Fruit fly (Drosophila melanogaster) whole organism, embryonic: ENCODE data around the gene Ostgamma.

Experiments
- Atf3 ChIP-seq: fragments of 200-800 bp; sonication (Bioruptor generic); optimal IDR thresholded peaks from 3 replicates; lab custom pipeline; 2016; ENCODE audit warnings: missing biosample characterization, missing genetic modification characterization
- CG11085 ChIP-seq: fragments of 200-800 bp; sonication (Bioruptor generic); IDR thresholded peaks from 2 replicates; pipeline ENCODE4 v1.3.6; 2022; ENCODE audit warnings: missing biosample characterization, missing genetic modification characterization
- CG12071 ChIP-seq: fragments of 200-800 bp; sonication (Bioruptor generic); optimal IDR thresholded peaks from 3 replicates; lab custom pipeline; 2018; ENCODE audit warnings: missing biosample characterization, mild to moderate bottlenecking, missing genetic modification characterization
- CG13624 ChIP-seq: fragments of 200-800 bp; sonication (Bioruptor generic); optimal IDR thresholded peaks from 2 replicates; lab custom pipeline; 2016; ENCODE audit warnings: missing biosample characterization, missing genetic modification characterization
- CG15514 ChIP-seq: fragments of 200-800 bp; sonication (Bioruptor generic); optimal IDR thresholded peaks from 3 replicates; lab custom pipeline; 2017; ENCODE audit warnings: missing biosample characterization, missing genetic modification characterization, mild to moderate bottlenecking, moderate library complexity, missing genetic modification reagents
- CG1603 ChIP-seq: fragments of 200-800 bp; sonication (Bioruptor generic); optimal IDR thresholded peaks from 2 replicates; lab custom pipeline; 2019; ENCODE audit warnings: missing biosample characterization, mild to moderate bottlenecking, missing genetic modification characterization, moderate library complexity
- CG17186 ChIP-seq: fragments of 200-800 bp; sonication (Bioruptor generic); optimal IDR thresholded peaks from 3 replicates; lab custom pipeline; 2017; ENCODE audit warnings: missing biosample characterization, missing genetic modification reagents, missing genetic modification characterization
- CG17612 ChIP-seq: fragments of 200-800 bp; sonication (Bioruptor generic); IDR thresholded peaks from 2 replicates; pipeline ENCODE4 v1.3.6; 2022; ENCODE audit warnings: missing biosample characterization, missing genetic modification characterization
- CG1832 ChIP-seq: fragments of 200-800 bp; sonication (Bioruptor generic); optimal IDR thresholded peaks from 2 replicates; lab custom pipeline; 2017; ENCODE audit warnings: missing biosample characterization, mild to moderate bottlenecking, missing genetic modification characterization, inconsistent platforms
- CG18599 ChIP-seq: fragments of 200-800 bp; sonication (Bioruptor generic); optimal IDR thresholded peaks from 3 replicates; lab custom pipeline; 2017; ENCODE audit warnings: missing biosample characterization, missing genetic modification characterization, mild to moderate bottlenecking, moderate library complexity, missing genetic modification reagents
- CG31365 ChIP-seq: fragments of 200-800 bp; sonication (Bioruptor generic); optimal IDR thresholded peaks from 2 replicates; lab custom pipeline; 2018; ENCODE audit warnings: missing biosample characterization, mild to moderate bottlenecking, missing genetic modification characterization
- CG34376 ChIP-seq: fragments of 200-800 bp; sonication (Bioruptor generic); optimal IDR thresholded peaks from 2 replicates; lab custom pipeline; 2018; ENCODE audit warnings: missing biosample characterization, mild to moderate bottlenecking, missing genetic modification characterization
- CG4820 ChIP-seq: fragments of 200-800 bp; sonication (Bioruptor generic); optimal IDR thresholded peaks from 3 replicates; lab custom pipeline; 2016; ENCODE audit warnings: missing biosample characterization, missing genetic modification characterization
- CG6175 ChIP-seq: fragments of 200-800 bp; sonication (Bioruptor generic); IDR thresholded peaks from 3 replicates; pipeline ENCODE4 v1.3.6; 2022; ENCODE audit warnings: missing biosample characterization, missing genetic modification characterization
- CG7745 ChIP-seq: fragments of 200-800 bp; sonication (Bioruptor generic); optimal IDR thresholded peaks from 2 replicates; lab custom pipeline; 2018; ENCODE audit warnings: missing biosample characterization, mild to moderate bottlenecking, missing genetic modification characterization, moderate library complexity
- CG9876 ChIP-seq: fragments of 200-800 bp; sonication (Bioruptor generic); optimal IDR thresholded peaks from 2 replicates; lab custom pipeline; 2016; ENCODE audit warnings: missing biosample characterization, missing genetic modification characterization
- CTCF ChIP-seq: fragments of 200-800 bp; sonication (Bioruptor generic); optimal IDR thresholded peaks from 2 replicates; lab custom pipeline; 2017; ENCODE audit warnings: missing biosample characterization, mild to moderate bottlenecking, missing genetic modification characterization, moderate library complexity
- Dp ChIP-seq: fragments of 200-800 bp; sonication (Bioruptor generic); optimal IDR thresholded peaks from 2 replicates; lab custom pipeline; 2018; ENCODE audit warnings: missing biosample characterization, mild to moderate bottlenecking, missing genetic modification characterization, moderate library complexity
- Ets65A ChIP-seq: fragments of 200-800 bp; sonication (Bioruptor generic); peaks from one replicate; lab custom pipeline; 2016; ENCODE audit warnings: missing biosample characterization, missing genetic modification characterization
- Gsc ChIP-seq: fragments of 200-800 bp; sonication (Bioruptor generic); IDR thresholded peaks from 2 replicates; pipeline ENCODE4 v1.3.6; 2022; ENCODE audit warnings: missing biosample characterization, missing genetic modification characterization
- H2.0 ChIP-seq: fragments of 200-800 bp; sonication (Bioruptor generic); IDR thresholded peaks from 2 replicates; pipeline ENCODE4 v1.3.6; 2022; ENCODE audit warnings: missing biosample characterization, missing genetic modification characterization
- HHEX ChIP-seq: fragments of 200-800 bp; sonication (Bioruptor generic); optimal IDR thresholded peaks from 3 replicates; lab custom pipeline; 2017; ENCODE audit warnings: missing biosample characterization, mild to moderate bottlenecking, missing genetic modification characterization, missing genetic modification reagents
- Hand ChIP-seq: fragments of 200-800 bp; sonication (Bioruptor generic); optimal IDR thresholded peaks from 2 replicates; lab custom pipeline; 2017; ENCODE audit warnings: mild to moderate bottlenecking, missing biosample characterization, missing genetic modification reagents, missing genetic modification characterization
- Hey ChIP-seq: fragments of 200-800 bp; sonication (Bioruptor generic); optimal IDR thresholded peaks from 3 replicates; lab custom pipeline; 2018; ENCODE audit warnings: missing biosample characterization, mild to moderate bottlenecking, missing genetic modification characterization
- MBD-R2 ChIP-seq: fragments of 200-800 bp; sonication (Bioruptor generic); IDR thresholded peaks from 2 replicates; pipeline ENCODE4 v1.3.6; 2022; ENCODE audit warnings: missing biosample characterization, missing genetic modification characterization
- Mad ChIP-seq: fragments of 200-800 bp; sonication (Bioruptor generic); optimal IDR thresholded peaks from 2 replicates; lab custom pipeline; 2016; ENCODE audit warnings: missing biosample characterization, missing genetic modification characterization
- Myb ChIP-seq: fragments of 200-800 bp; sonication (Bioruptor generic); optimal IDR thresholded peaks from 2 replicates; lab custom pipeline; 2016; ENCODE audit warnings: missing biosample characterization, missing genetic modification characterization
- PHDP ChIP-seq: fragments of 200-800 bp; sonication (Bioruptor generic); optimal IDR thresholded peaks from 3 replicates; lab custom pipeline; 2018; ENCODE audit warnings: missing biosample characterization, mild to moderate bottlenecking, missing genetic modification characterization, moderate library complexity
- Stat92E ChIP-seq, 3 experiments: fragments of >200 bp in 2 of 3; fragments of 200-800 bp in 1 of 3; sonication (Bioruptor generic) in 1 of 3; optimal IDR thresholded peaks; 2 replicates each; lab custom pipeline; 2017 to 2019; ENCODE audit warnings: missing biosample characterization in 3 of 3, missing genetic modification characterization in 3 of 3, mild to moderate bottlenecking in 1 of 3, moderate library complexity in 1 of 3
- cg ChIP-seq: fragments of 200-800 bp; sonication (Bioruptor generic); optimal IDR thresholded peaks from 3 replicates; lab custom pipeline; 2019; ENCODE audit warnings: missing biosample characterization, mild to moderate bottlenecking, missing genetic modification characterization, moderate library complexity
- chinmo ChIP-seq: fragments of 200-800 bp; sonication (Bioruptor generic); IDR thresholded peaks from 4 replicates; pipeline ENCODE4 v1.3.6; 2022; ENCODE audit warnings: missing biosample characterization, missing genetic modification characterization; ENCODE audit not compliant: partially characterized antibody
- dimm ChIP-seq: fragments of 200-800 bp; sonication (Bioruptor generic); IDR thresholded peaks from 2 replicates; pipeline ENCODE4 v1.3.6; 2022; ENCODE audit warnings: missing biosample characterization, missing genetic modification characterization
- ewg ChIP-seq: fragments of 200-800 bp; sonication (Bioruptor generic); optimal IDR thresholded peaks from 3 replicates; lab custom pipeline; 2017; ENCODE audit warnings: mild to moderate bottlenecking, missing biosample characterization, missing genetic modification reagents, missing genetic modification characterization
- exex ChIP-seq: fragments of 200-800 bp; sonication (Bioruptor generic); optimal IDR thresholded peaks from 4 replicates; lab custom pipeline; 2018; ENCODE audit warnings: missing biosample characterization, mild to moderate bottlenecking, missing genetic modification characterization, moderate library complexity
- kah ChIP-seq: fragments of 200-800 bp; sonication (Bioruptor generic); optimal IDR thresholded peaks from 2 replicates; lab custom pipeline; 2018; ENCODE audit warnings: missing biosample characterization, mild to moderate bottlenecking, missing genetic modification characterization
- lola ChIP-seq, 3 experiments: fragments of >200 bp in 2 of 3; fragments of 200-800 bp in 1 of 3; sonication (Bioruptor generic) in 1 of 3; optimal IDR thresholded peaks; 2 replicates each; lab custom pipeline; 2017 to 2019; ENCODE audit warnings: missing biosample characterization in 3 of 3, missing genetic modification characterization in 3 of 3, mild to moderate bottlenecking in 1 of 3, moderate library complexity in 1 of 3
- lov ChIP-seq, 2 experiments: fragments of 200-800 bp in 1 of 2; fragments of >200 bp in 1 of 2; sonication (Bioruptor generic) in 1 of 2; IDR thresholded peaks in 1 of 2; optimal IDR thresholded peaks in 1 of 2; 2 replicates in 1 of 2; 3 replicates in 1 of 2; pipeline versions ENCODE4 v1.3.6 to Lab custom; 2017 to 2022; ENCODE audit warnings: missing biosample characterization in 1 of 2, missing genetic modification characterization in 1 of 2
- pzg ChIP-seq: fragments of 200-800 bp; sonication (Bioruptor generic); optimal IDR thresholded peaks from 3 replicates; lab custom pipeline; 2018; ENCODE audit warnings: missing biosample characterization, mild to moderate bottlenecking, missing genetic modification characterization, moderate library complexity
- salm ChIP-seq: fragments of 200-800 bp; sonication (Bioruptor generic); optimal IDR thresholded peaks from 2 replicates; lab custom pipeline; 2018; ENCODE audit warnings: missing biosample characterization, mild to moderate bottlenecking, missing genetic modification characterization
- scrt ChIP-seq: fragments of 200-800 bp; sonication (Bioruptor generic); optimal IDR thresholded peaks from 2 replicates; lab custom pipeline; 2018; ENCODE audit warnings: missing biosample characterization, mild to moderate bottlenecking, missing genetic modification characterization, moderate library complexity
- slp2 ChIP-seq: fragments of 200-800 bp; sonication (Bioruptor generic); optimal IDR thresholded peaks from 2 replicates; lab custom pipeline; 2016; ENCODE audit warnings: missing biosample characterization, missing genetic modification characterization
- sug ChIP-seq: fragments of 200-800 bp; optimal IDR thresholded peaks from 2 replicates; lab custom pipeline; 2019; ENCODE audit warnings: missing biosample characterization, mild to moderate bottlenecking, missing genetic modification characterization, moderate library complexity
- twi ChIP-seq: fragments of 200-800 bp; optimal IDR thresholded peaks from 2 replicates; lab custom pipeline; 2019; ENCODE audit warnings: missing biosample characterization, mild to moderate bottlenecking, missing genetic modification characterization, moderate library complexity
- unc-4 ChIP-seq: fragments of 200-800 bp; sonication (Bioruptor generic); IDR thresholded peaks from 2 replicates; pipeline ENCODE4 v1.3.6; 2022; ENCODE audit warnings: missing biosample characterization, missing genetic modification characterization; ENCODE audit not compliant: partially characterized antibody
- unpg ChIP-seq: fragments of 200-800 bp; sonication (Bioruptor generic); optimal IDR thresholded peaks from 3 replicates; lab custom pipeline; 2018; ENCODE audit warnings: missing biosample characterization, mild to moderate bottlenecking, missing genetic modification characterization, moderate library complexity
- vfl ChIP-seq: fragments of 200-800 bp; sonication (Bioruptor generic); optimal IDR thresholded peaks from 2 replicates; lab custom pipeline; 2016; ENCODE audit warnings: missing biosample characterization, missing genetic modification characterization
- vvl ChIP-seq: fragments of 200-800 bp; sonication (Bioruptor generic); IDR thresholded peaks from 2 replicates; pipeline ENCODE4 v1.3.6; 2022; ENCODE audit warnings: missing biosample characterization, missing genetic modification characterization

Ostgamma gene

DNA sequence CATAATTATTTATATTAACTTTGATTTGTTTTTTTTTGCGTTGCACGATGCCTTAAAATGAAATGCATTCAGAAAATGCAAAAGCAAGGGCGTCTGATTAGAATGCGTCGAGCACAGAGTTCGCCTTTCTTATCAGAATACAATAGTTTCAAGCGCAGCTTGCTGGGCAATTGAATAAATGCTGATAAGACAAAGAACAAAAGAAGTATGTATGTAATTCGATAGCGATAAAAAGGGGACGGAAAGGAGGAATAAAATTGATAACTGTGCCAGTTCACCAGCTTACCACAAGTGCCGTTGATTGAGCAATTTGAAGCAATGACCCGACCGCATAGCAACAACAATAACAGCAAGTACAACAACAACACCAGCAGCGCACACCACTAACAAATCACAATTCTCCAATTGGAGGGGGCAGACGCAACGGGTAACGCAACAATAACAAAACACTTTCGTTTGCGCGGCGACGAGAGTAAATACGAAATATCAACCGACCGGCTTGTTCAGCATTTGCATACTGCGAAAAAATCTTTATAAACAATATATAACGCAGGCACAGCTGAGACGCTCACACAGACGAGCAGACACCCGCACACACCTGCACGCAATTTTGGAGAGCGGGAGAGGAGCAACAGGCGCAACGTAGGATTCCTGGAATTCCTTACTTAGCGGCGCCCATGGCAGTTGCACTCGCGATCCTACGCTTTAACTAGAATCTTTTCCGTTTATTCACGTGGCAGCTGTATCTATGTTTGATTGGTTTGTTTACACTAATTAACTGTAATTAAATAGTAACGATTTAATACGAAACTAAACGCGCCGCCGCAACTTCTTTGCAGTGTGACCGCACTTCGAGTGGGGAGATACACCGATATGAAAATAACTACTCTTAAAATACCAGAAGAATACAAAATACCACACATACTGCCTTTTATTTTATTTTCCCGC lies 7.5 kb downstream of the Ostgamma start, which contains the start of gene Btk (continued):
- TF ChIP-seq Hand, result no peak
- no peak for TF ChIP-seq Atf3 (GFP tag; lab: Kevin White, UChicago)
- TF ChIP-seq CG11085 (GFP tag; lab: Robert Waterston, UW), result no peak
- peak; percentile 56 for TF ChIP-seq kah (GFP tag; lab: Kevin White, UChicago)
- 0 out of 2 replicates have a peak, but pooled peaks have one; percentile 19 for TF ChIP-seq unc-4 (GFP tag; lab: Robert Waterston, UW)
- no peak for TF ChIP-seq Gsc (GFP tag; lab: Robert Waterston, UW)
- peak; percentile 22 for TF ChIP-seq exex (tag; lab: Kevin White, UChicago)
- TF ChIP-seq CG9876 (GFP tag; lab: Kevin White, UChicago), result no peak
- peak; percentile 2 for TF ChIP-seq CG15514 (GFP tag; lab: Kevin White, UChicago)
- TF ChIP-seq vvl (GFP tag; lab: Robert Waterston, UW), result peak; percentile 68; the same call in 1 of the 2 replicates
- peak; percentile 89; the same call in 3 of the 4 replicates for TF ChIP-seq chinmo
- TF ChIP-seq sug (tag; lab: Kevin White, UChicago), result no peak
- peak; percentile 55 for TF ChIP-seq Myb (GFP tag; lab: Kevin White, UChicago)
- TF ChIP-seq slp2 (GFP tag; lab: Kevin White, UChicago), result no peak
- TF ChIP-seq CG4820 (GFP tag; lab: Kevin White, UChicago), result no peak
- TF ChIP-seq CG18599 (GFP tag; lab: Kevin White, UChicago), result no peak
- no peak for TF ChIP-seq CG7745 (tag; lab: Kevin White, UChicago)
- peak; percentile 11; the same call in 1 of the 2 replicates for TF ChIP-seq MBD-R2 (GFP tag; lab: Robert Waterston, UW)
- TF ChIP-seq cg, result peak; percentile 67
- TF ChIP-seq Dp (GFP tag; lab: Kevin White, UChicago), result peak; percentile 89
- TF ChIP-seq HHEX, result peak; percentile 0
- peak; percentile 40 for TF ChIP-seq CG13624 (GFP tag; lab: Kevin White, UChicago)
- peak; percentile 83 for TF ChIP-seq scrt (GFP tag; lab: Kevin White, UChicago)
- no peak for TF ChIP-seq PHDP
- peak; percentile 79 for TF ChIP-seq CTCF (GFP tag; lab: Kevin White, UChicago)
- TF ChIP-seq ewg (GFP tag; lab: Kevin White, UChicago), result peak; percentile 96
- TF ChIP-seq unpg (GFP tag; lab: Kevin White, UChicago), result peak; percentile 4
- peak; percentile 40 for TF ChIP-seq Ets65A
- TF ChIP-seq Hey (tag; lab: Kevin White, UChicago), result no peak
- TF ChIP-seq lola (GFP tag; optimal IDR thresholded peaks at IDR 0.05; lab: Kevin White, UChicago), result no peak
- TF ChIP-seq Stat92E (GFP tag; optimal IDR thresholded peaks at IDR 0.05; lab: Kevin White, UChicago), result peak in 1 of 3 experiments; percentile 91
- TF ChIP-seq CG34376 (GFP tag; lab: Kevin White, UChicago), result peak; percentile 24
- no peak for TF ChIP-seq dimm (GFP tag; lab: Robert Waterston, UW)
- no peak for TF ChIP-seq CG17612
- TF ChIP-seq CG17186 (GFP tag; lab: Kevin White, UChicago), result peak; percentile 14
- TF ChIP-seq H2.0 (GFP tag; lab: Robert Waterston, UW), result no peak
- TF ChIP-seq CG6175 (GFP tag; lab: Robert Waterston, UW), result no peak
- TF ChIP-seq CG12071 (GFP tag; lab: Kevin White, UChicago), result no peak
- no peak for TF ChIP-seq lov (optimal IDR thresholded peaks at IDR 0.05; lab: Kevin White, UChicago)
- no peak for TF ChIP-seq lov (GFP tag; IDR thresholded peaks at IDR 0.05; lab: Robert Waterston, UW)
- no peak for TF ChIP-seq CG1832 (GFP tag; lab: Kevin White, UChicago)
- peak; percentile 37 for TF ChIP-seq CG1603 (tag; lab: Kevin White, UChicago)
- TF ChIP-seq CG31365 (tag; lab: Kevin White, UChicago), result no peak
- no peak for TF ChIP-seq vfl (GFP tag; lab: Kevin White, UChicago)
- no peak for TF ChIP-seq salm (tag; lab: Kevin White, UChicago)
- TF ChIP-seq twi, result no peak
- TF ChIP-seq pzg (GFP tag; lab: Kevin White, UChicago), result peak; percentile 66
- TF ChIP-seq Mad (GFP tag; lab: Kevin White, UChicago), result no peak
